Worm (Caenorhabditis elegans): Measurements from ENCODE around the gene fipr-13.

DNA sequence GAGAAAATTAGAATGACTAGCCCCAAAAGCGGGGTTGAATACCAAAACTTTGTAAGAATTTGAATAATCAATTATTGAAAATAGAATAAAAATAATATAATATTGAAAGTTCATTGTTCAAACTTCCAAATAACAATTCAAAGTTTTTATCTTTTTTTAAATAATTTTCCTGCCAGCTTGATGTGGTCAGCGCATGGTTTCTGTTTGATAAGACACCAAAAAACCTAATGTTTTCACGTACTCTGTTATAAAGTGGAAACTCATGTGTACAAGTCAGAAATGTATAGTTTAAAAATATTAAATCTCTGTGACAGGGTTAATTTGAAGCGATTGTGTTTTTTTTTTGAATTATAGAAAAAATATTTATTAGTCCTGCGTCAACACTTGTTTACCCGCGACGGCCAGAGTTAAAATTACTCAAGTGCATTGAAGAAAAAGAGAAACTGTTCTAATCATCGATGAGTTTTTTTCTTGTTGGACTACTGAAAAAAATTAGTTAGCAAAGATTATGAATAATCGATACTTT lies 40.5 kb downstream of the fipr-13 start, which contains the start of gene ugt-17:
- TF ChIP-seq ceh-18 (tag; optimal IDR thresholded peaks at IDR 0.05) (no peak), Y22D7AL.16 (tag; optimal IDR thresholded peaks at IDR 0.05) (no peak)
